Fruit fly (Drosophila melanogaster): ENCODE measurements around the gene CG18789.

The CG18789 gene

dm6 chr2L:12013243-12013642 is 18.0 kb upstream of the CG18789 start (continued):
- no peak for TF ChIP-seq CG6792 (GFP tag; optimal IDR thresholded peaks at IDR 0.05)
- no peak for TF ChIP-seq Lpt (GFP tag; optimal IDR thresholded peaks at IDR 0.05)
- TF ChIP-seq lz (GFP tag; optimal IDR thresholded peaks at IDR 0.05) = peak; percentile 27
- TF ChIP-seq dsx (GFP tag; optimal IDR thresholded peaks at IDR 0.05; ENCODE audit: poor library complexity, severe bottlenecking) = no peak
- no peak for TF ChIP-seq CG8119 (GFP tag; IDR thresholded peaks at IDR 0.05)
- TF ChIP-seq Smox (GFP tag; optimal IDR thresholded peaks at IDR 0.05) = peak; percentile 40
- peak; percentile 41 for TF ChIP-seq CG31627 (GFP tag; optimal IDR thresholded peaks at IDR 0.05)

- no peak for TF ChIP-seq CG11294 (GFP tag; IDR thresholded peaks at IDR 0.05)
- peak; percentile 54 for TF ChIP-seq Ets96B (tag; optimal IDR thresholded peaks at IDR 0.05)
- peak; percentile 73 for TF ChIP-seq Smox (GFP tag; optimal IDR thresholded peaks at IDR 0.05)
- peak; percentile 71 for TF ChIP-seq Sox14 (GFP tag; optimal IDR thresholded peaks at IDR 0.05)
- peak; percentile 73 for TF ChIP-seq CG31627 (GFP tag; optimal IDR thresholded peaks at IDR 0.05)
- TF ChIP-seq OdsH (GFP tag; optimal IDR thresholded peaks at IDR 0.05) = peak; percentile 31
- TF ChIP-seq CG6163 (GFP tag; IDR thresholded peaks at IDR 0.05) = no peak
- peak; percentile 5 for TF ChIP-seq CG32006 (GFP tag; optimal IDR thresholded peaks at IDR 0.05)
- TF ChIP-seq Hr38 (GFP tag; optimal IDR thresholded peaks at IDR 0.05) = no peak
- no peak for TF ChIP-seq Sox15 (GFP tag; optimal IDR thresholded peaks at IDR 0.05)
- TF ChIP-seq spab (GFP tag; optimal IDR thresholded peaks at IDR 0.05) = peak; percentile 68
- TF ChIP-seq CG6854 (GFP tag; optimal IDR thresholded peaks at IDR 0.05) = peak; percentile 90
- TF ChIP-seq achi (GFP tag; optimal IDR thresholded peaks at IDR 0.05) = peak; percentile 36
- TF ChIP-seq svp (GFP tag) = peak; percentile 100
- TF ChIP-seq Eip93F (GFP tag; optimal IDR thresholded peaks at IDR 0.05) = no peak
- no peak for TF ChIP-seq CG10631 (GFP tag; optimal IDR thresholded peaks at IDR 0.05)
- peak; percentile 89 for TF ChIP-seq net (GFP tag; optimal IDR thresholded peaks at IDR 0.05)
- peak; percentile 72 for TF ChIP-seq CG3032 (tag; optimal IDR thresholded peaks at IDR 0.05)
- TF ChIP-seq CG10669 (GFP tag; optimal IDR thresholded peaks at IDR 0.05) = peak; percentile 59
- TF ChIP-seq Hr4 (GFP tag; optimal IDR thresholded peaks at IDR 0.05) = peak; percentile 57
- peak; percentile 40 for TF ChIP-seq CG8319 (GFP tag; optimal IDR thresholded peaks at IDR 0.05)
- TF ChIP-seq Ets21C (GFP tag; optimal IDR thresholded peaks at IDR 0.05) = peak; percentile 61
- peak; percentile 73 for TF ChIP-seq CG6792 (GFP tag; optimal IDR thresholded peaks at IDR 0.05)
- TF ChIP-seq salr (GFP tag; optimal IDR thresholded peaks at IDR 0.05) = peak; percentile 1 to 47
- peak; percentile 75 to 78 for TF ChIP-seq ss (GFP tag; optimal IDR thresholded peaks at IDR 0.05)
- TF ChIP-seq CG16779 (tag; optimal IDR thresholded peaks at IDR 0.05) = peak; percentile 53
- no peak for TF ChIP-seq Gug (GFP tag; IDR thresholded peaks at IDR 0.05)
- peak; percentile 52 for TF ChIP-seq pdm3 (GFP tag; optimal IDR thresholded peaks at IDR 0.05)
- TF ChIP-seq fkh (GFP tag; optimal IDR thresholded peaks at IDR 0.05) = peak; percentile 85
- peak; percentile 31 for TF ChIP-seq CG11902 (GFP tag; optimal IDR thresholded peaks at IDR 0.05)
- peak; percentile 82 for TF ChIP-seq lz (GFP tag; optimal IDR thresholded peaks at IDR 0.05)
- TF ChIP-seq eg (GFP tag; IDR thresholded peaks at IDR 0.05) = no peak
- no peak for TF ChIP-seq fd85E (GFP tag; optimal IDR thresholded peaks at IDR 0.05)
- TF ChIP-seq CG15336 (GFP tag; IDR thresholded peaks at IDR 0.05) = no peak
- peak; percentile 87 for TF ChIP-seq cyc (GFP tag; optimal IDR thresholded peaks at IDR 0.05)
- no peak for TF ChIP-seq CG4318 (GFP tag; optimal IDR thresholded peaks at IDR 0.05)
- TF ChIP-seq dsx (GFP tag; optimal IDR thresholded peaks at IDR 0.05; ENCODE audit: poor library complexity, severe bottlenecking) = peak; percentile 92
- TF ChIP-seq Lpt (GFP tag; optimal IDR thresholded peaks at IDR 0.05) = peak; percentile 54
- peak; percentile 82 for TF ChIP-seq esn (GFP tag; optimal IDR thresholded peaks at IDR 0.05)
- TF ChIP-seq Eip78C (GFP tag) = peak; percentile 86
- TF ChIP-seq CG6276 (GFP tag; optimal IDR thresholded peaks at IDR 0.05) = peak; percentile 39
- peak; percentile 82 for TF ChIP-seq CG1621 (tag; optimal IDR thresholded peaks at IDR 0.05)
- TF ChIP-seq acj6 (GFP tag; optimal IDR thresholded peaks at IDR 0.05) = peak; percentile 22
- TF ChIP-seq Hr39 (GFP tag; optimal IDR thresholded peaks at IDR 0.05) = peak; percentile 71
- TF ChIP-seq CG7368 (GFP tag; optimal IDR thresholded peaks at IDR 0.05) = peak; percentile 60
- TF ChIP-seq CG11762 (GFP tag; optimal IDR thresholded peaks at IDR 0.05; ENCODE audit: insufficient read depth) = peak; percentile 21
These were observed 16.7 kb upstream of the CG18789 start for dm6 chr2L:12011682-12012655.

Measured in whole organism, prepupa.